Worm (Caenorhabditis elegans) whole organism, L4/young adult: Measurements from ENCODE around the gene F23B2.7.
A peak's percentile ranks its signal among the peaks of the same experiment; 100 is the strongest.

ENCODE experiments used
- W03F9.2 ChIP-seq: fragments of 150-350 bp; optimal IDR thresholded peaks from 2 replicates; lab custom pipeline; 2014; ENCODE audit warnings: missing biosample characterization, missing genetic modification characterization
- dao-5 ChIP-seq: sonication (generic microtip); optimal IDR thresholded peaks from 2 replicates; lab custom pipeline; 2016; ENCODE audit warnings: missing genotype, missing genetic modification characterization, moderate library complexity, missing compliant biosample characterization
- him-1 ChIP-seq: sonication (generic microtip); optimal IDR thresholded peaks from 2 replicates; lab custom pipeline; 2016; ENCODE audit warnings: missing genotype, missing genetic modification reagents, missing genetic modification characterization, missing compliant biosample characterization

F23B2.7 gene

DNA sequence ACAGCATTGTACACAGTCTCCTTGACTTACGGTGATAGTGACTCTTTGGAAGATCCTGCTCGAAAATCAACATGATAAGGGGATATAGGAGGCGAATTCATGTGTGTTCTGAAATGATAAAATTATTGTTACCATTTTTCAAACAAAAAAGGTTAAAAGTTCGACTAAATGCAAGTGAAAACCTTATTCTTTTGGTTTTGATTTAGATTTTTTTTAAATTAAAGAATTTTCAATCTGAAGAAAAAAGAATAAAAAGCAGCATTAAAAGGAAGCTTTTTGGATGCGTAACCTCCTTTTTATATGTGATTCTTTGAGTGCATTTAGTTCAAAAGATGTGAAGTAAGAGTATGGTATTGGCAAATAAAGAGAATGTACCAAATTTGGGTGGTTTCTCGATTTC, 14.9 kb upstream of the F23B2.7 start, which contains the start of gene delm-1:
TSS of gene delm-1 (minus strand) at position 101 of the 400 bp plus-strand sequence.
- no peak for TF ChIP-seq W03F9.2
- no peak for TF ChIP-seq dao-5 (tag; lab: Kevin White, UChicago)
- TF ChIP-seq him-1 (tag; lab: Kevin White, UChicago), result no peak

DNA sequence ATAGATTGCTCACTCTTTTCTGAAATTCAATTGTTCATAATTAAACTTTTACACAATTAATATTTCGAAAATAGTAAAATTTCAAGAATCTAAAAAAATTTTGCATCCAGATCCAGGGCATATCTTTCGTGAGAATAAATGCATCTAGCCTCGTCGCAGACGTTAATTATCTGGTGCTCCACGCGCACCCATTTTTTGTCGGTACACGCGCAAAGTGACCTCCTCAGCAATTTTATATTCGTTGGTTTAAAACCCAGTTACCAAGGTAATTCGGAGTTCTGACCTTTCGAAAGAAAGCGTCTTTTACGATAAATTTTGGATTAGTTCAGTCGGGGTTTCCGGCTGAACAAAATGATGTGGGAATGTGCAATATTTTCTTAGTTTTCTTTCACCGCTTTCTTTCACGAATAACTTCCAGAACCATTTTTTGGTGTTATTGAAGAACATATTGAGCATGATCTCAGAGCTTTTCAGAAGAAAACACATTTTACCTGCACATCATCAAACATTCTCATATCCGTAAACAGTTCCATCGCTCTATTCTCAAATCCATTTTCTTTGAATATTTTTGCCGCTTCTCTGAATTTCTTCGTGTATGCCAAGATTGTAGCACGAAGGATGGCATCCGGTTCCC, 10.0 kb upstream of the F23B2.7 start:
- TF ChIP-seq dao-5 (tag; lab: Kevin White, UChicago), result no peak
- TF ChIP-seq W03F9.2, result no peak
- no peak for TF ChIP-seq him-1 (tag; lab: Kevin White, UChicago)

DNA sequence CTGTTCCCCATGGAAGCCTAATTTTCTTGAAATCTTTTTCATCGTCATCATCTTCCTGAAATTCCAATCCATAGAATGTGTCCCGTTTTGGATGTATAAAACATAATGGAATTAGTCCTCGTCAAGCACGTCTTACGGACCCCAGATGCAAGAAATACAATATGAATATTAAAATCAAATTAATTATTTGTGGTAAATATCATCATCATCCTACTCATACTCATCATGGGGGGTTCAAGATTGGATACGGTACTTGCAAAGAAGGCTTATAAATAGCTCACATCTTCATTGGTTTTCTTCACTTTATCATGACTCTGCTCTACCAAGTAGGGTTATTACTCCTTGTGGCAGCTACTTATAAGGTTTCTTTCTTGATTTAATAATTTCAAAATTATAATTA, 5.9 kb upstream of the F23B2.7 start, which contains the start of gene flp-1:
TSS of gene flp-1 (plus strand) at position 301 of the 400 bp plus-strand sequence.
- no peak for TF ChIP-seq dao-5 (tag; lab: Kevin White, UChicago)
- no peak for TF ChIP-seq him-1 (tag; lab: Kevin White, UChicago)
- TF ChIP-seq W03F9.2, result no peak

DNA sequence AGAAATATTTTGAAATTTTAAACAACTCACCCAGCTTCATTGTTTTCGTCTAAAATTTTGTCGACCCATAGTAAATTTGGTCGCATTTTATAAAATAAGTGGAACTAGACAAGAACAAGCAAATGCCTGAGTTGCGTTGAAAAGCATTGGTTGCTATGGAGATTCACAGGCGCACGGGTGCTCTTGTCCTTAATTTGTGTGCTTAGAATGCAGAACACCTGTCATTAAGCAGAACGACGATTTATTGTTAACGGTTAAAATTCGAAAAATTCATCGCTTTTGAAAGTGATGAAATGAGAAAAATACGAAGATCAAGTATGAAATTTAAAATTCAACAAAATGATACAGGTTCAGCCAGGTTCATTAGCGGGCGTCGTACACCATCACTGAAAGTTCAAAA, 4.2 kb upstream of the F23B2.7 start, which contains the start of gene daf-10:
TSS of gene daf-10 (minus strand) at position 101 of the 400 bp plus-strand sequence.
- TF ChIP-seq dao-5 (tag; lab: Kevin White, UChicago), result no peak
- TF ChIP-seq W03F9.2, result no peak

DNA sequence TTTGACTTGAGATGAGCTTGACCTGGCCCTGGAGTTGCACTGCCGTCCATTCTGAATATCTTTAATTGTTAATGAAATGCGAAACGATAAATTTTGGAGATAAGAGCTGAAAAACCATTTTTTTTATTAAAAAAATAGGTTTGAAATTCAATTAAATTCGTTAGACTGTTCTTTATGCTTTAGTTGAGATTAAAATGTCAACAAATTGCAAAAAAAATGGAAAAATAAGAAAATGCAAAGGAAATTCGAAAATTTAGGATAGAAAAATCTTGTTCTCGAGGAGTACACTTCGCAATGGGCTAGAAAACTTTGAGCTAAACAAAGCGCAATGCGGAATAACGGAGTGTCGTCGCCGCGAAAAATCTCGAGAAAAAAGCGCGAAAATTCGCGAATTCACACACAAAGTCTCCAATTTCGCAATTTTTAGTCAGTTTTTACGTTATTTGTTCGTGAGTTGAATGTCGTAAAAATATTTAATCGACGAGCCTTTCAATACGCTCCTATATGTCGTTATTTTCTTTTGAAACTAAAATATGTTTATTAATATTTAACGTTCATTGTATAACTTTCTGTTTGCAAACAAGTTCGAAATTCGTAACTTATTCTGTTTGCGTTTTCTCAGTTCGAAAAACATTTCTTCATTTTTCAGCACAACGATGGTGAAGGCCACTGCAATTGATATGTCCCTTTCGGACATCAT, 3.3 kb upstream of the F23B2.7 start, which contains the start of the genes rpb-12 and aly-2:
TSS of gene rpb-12 (minus strand) at position 51 of the 700 bp plus-strand sequence.
TSS of gene aly-2 (plus strand) at position 650 of the 700 bp plus-strand sequence.
- no peak for TF ChIP-seq dao-5 (tag; lab: Kevin White, UChicago)
- TF ChIP-seq W03F9.2, result peak; percentile 43
- TF ChIP-seq him-1 (tag; lab: Kevin White, UChicago), result no peak

DNA sequence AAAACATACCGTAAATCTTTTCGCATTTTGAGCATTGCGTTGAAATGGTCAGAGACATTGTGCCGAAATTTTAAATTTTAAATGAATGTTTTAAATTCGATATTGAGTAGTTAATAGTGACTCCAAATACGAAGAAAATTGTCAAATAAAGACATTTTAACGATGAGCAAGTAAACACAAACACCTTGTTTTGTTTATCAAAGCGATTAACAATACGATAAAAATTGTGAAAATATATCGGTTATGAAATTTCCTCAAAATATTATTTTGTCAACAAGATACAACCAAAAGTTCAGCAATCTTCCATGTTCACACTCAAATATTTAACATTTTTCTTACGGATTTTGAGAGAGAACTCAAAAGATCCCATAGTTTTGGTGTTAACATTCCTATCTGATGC, 4.0 kb downstream of the F23B2.7 start, which contains the start of gene F23B2.10:
TSS of gene F23B2.10 (minus strand) at position 101 of the 400 bp plus-strand sequence.
- TF ChIP-seq W03F9.2 (no peak), him-1 (tag; lab: Kevin White, UChicago) (no peak), dao-5 (tag; lab: Kevin White, UChicago) (no peak)

DNA sequence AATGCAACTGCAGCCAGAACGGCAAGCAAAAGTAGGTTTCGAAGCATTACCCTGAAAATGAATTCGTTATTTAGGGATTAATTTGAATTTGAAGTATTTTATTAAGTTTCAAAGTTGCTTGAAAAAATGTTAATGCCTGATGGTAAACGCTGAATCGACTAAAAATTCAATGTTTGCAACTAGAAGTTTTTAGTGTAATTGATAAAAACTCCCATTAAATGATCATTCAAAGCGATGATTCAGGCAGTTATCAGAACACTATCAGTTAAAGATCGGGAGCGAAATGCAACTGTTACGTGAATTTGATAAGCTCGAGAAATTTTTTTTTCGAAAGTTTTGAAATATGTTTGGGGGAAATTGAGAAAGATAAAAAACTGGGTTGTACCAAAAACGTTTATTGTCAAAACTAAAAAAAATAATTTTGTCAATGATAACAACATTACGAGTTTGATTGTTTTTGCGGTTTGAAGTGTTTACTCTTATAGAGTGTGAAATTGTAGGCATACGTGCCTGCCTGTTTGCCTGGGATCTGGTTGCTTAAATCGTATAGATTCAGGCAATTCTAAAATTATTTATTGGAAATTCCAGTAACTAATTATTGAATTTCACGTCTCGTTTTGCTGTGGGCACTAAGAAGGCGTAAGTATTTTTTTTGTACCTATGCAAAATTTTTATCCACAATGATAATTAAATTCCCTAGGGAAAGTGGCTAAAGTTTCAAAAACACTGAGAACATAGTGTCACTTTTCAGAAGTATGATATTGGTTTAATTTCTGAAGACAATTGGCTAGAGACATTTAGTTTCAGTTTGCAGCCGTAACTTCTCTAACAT, 8.9 kb downstream of the F23B2.7 start, which contains the start of gene pcp-3:
TSS of gene pcp-3 (minus strand) at position 51 of the 832 bp plus-strand sequence.
- TF ChIP-seq W03F9.2, result no peak
- no peak for TF ChIP-seq him-1 (tag; lab: Kevin White, UChicago)
- no peak for TF ChIP-seq dao-5 (tag; lab: Kevin White, UChicago)

DNA sequence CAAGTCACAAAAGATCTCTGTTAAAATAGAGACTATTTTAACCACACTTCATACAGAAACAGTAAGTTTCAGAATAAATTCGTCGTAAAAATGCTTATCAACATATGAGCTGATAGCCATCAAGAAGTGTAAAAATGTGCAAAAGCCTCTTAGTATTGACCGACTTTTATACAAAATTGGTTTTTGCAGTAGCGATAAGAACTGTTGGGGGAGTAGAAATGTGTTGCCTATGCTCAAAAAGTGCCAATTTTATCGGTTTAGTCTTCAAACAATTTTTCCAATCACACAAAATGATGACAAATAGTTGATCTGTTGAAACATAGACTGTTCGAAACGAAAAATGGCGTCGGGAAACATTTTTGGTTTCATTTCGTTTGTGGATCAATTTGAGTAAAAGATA, 9.6 kb downstream of the F23B2.7 start:
- TF ChIP-seq him-1 (tag; lab: Kevin White, UChicago) (no peak), W03F9.2 (no peak), dao-5 (tag; lab: Kevin White, UChicago) (no peak)

DNA sequence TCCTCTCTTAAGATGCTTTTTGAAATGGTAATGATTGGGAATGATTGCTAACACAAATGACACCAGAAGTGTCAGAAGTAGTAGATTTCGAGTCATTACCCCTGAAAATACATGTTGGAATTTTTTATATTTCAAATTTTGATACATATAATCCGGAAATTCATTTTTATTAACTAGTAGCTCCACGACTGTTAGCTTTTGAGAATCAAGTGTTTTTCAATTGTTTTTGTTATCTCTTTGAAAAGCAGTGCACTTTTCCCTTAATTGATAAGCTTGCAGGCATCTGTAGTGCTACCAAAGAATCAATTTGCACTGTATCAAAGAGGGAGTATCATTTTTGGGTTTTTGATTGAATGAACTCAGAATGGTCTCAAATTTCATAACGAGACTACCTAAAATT, 14.8 kb downstream of the F23B2.7 start, which contains the start of gene pcp-2:
TSS of gene pcp-2 (minus strand) at position 101 of the 400 bp plus-strand sequence.
- TF ChIP-seq W03F9.2, result no peak
- no peak for TF ChIP-seq dao-5 (tag; lab: Kevin White, UChicago)
- TF ChIP-seq him-1 (tag; lab: Kevin White, UChicago), result no peak

DNA sequence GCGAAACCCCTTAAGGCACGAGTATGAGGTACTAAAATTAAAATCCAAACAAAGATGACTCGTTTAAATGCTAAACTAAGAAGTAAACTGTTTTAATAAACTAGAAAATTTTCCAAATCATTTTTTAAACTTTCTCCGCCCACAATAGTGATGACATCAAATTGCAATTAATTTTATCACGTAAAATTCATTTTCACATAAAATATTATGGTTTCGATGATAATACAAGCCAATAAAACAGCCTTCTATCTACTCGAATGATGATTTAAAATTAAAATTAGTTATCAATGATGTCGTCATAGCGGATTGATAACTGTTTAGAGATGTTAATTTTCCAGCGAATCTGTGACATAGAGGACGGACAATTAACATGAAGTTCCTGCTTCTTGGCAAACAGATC, 15.4 kb downstream of the F23B2.7 start, which contains the start of gene C07C7.3:
TSS of gene C07C7.3 (plus strand) at position 371 of the 400 bp plus-strand sequence.
- TF ChIP-seq W03F9.2, result no peak
- no peak for TF ChIP-seq dao-5 (tag; lab: Kevin White, UChicago)
- TF ChIP-seq him-1 (tag; lab: Kevin White, UChicago), result no peak

DNA sequence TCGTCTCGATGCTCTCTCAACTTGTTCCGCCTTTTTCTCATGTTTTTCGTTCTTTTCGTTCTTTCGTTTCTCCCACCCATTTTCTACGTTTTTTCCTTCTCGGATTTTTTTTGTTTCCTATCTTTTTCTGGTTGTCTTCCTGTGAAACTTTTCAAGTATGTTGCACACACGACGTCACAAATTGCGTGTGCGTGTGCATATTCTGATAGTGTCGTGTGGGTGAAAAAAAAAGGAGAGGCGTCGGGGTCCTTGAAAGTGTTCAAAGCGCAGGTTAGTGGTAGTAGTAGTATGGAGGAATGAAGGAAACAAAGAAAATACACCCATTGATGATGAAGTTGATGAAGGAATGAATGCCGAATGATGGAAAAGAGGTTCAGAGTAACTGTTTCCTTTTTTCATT, 19.5 kb downstream of the F23B2.7 start:
- no peak for TF ChIP-seq him-1 (tag; lab: Kevin White, UChicago)
- TF ChIP-seq dao-5 (tag; lab: Kevin White, UChicago), result no peak
- no peak for TF ChIP-seq W03F9.2

DNA sequence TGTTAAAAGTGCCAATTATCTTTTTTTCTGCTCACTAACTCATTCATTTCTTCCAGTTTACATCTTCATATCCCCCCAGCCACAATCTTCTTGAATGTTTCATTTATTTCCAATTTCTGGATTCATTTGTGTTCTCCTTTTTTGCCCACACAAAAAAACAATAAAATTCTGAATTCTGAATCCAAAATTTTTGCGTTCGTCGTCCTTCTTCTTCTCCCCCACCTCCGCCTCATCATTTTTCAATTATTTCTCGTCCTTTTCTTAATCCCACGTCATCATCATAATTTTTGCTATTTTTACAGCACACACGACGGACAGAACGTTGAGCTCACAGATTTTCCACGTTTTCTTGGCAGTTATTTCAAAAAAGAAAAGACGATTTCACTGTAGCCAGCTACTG, 34.3 kb downstream of the F23B2.7 start, which contains the start of gene C07C7.1:
TSS of gene C07C7.1 (plus strand) at position 301 of the 400 bp plus-strand sequence.
- no peak for TF ChIP-seq him-1 (tag; lab: Kevin White, UChicago)
- TF ChIP-seq dao-5 (tag; lab: Kevin White, UChicago), result no peak
- no peak for TF ChIP-seq W03F9.2

DNA sequence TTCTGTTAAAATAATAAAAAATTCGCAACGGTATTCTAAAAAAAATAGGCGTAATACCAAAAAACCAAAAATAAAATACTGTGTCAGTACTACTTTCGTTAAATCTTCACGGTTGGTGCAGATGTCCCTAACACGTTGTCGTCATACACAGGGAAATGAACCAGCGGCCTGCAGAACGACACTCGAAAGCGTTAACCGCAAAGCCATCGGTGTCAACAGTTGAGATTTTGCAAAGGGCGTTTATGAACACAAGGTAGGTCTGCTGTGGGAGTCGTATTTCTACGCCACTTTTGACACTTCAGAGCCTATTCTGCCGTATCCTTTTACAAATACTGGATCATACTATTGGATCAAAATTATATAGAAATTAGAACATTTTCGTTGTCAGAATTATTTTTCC, 40.9 kb downstream of the F23B2.7 start:
- TF ChIP-seq W03F9.2 (peak; percentile 33), him-1 (tag; lab: Kevin White, UChicago) (peak; percentile 69), dao-5 (tag; lab: Kevin White, UChicago) (peak; percentile 74)
